Fruit fly (Drosophila melanogaster): ENCODE data around the gene CG33995.

Gene CG33995

dm6 chr2L:5000287-5000871 lies 42.7 kb upstream of the CG33995 start:
- TF ChIP-seq dsf (GFP tag; optimal IDR thresholded peaks at IDR 0.05; ENCODE audit: borderline replicate concordance) (peak; percentile 51), Dif (GFP tag; optimal IDR thresholded peaks at IDR 0.05; ENCODE audit: partially characterized antibody) (peak; percentile 21), OdsH (GFP tag; optimal IDR thresholded peaks at IDR 0.05) (peak; percentile 88), N (GFP tag; optimal IDR thresholded peaks at IDR 0.05) (no peak), GATAd (GFP tag; optimal IDR thresholded peaks at IDR 0.05) (no peak), HLH106 (tag; optimal IDR thresholded peaks at IDR 0.05) (peak; percentile 89), Sp1 (GFP tag; optimal IDR thresholded peaks at IDR 0.05) (peak; percentile 96), rgr (GFP tag; optimal IDR thresholded peaks at IDR 0.05) (peak; percentile 85), psq (GFP tag; optimal IDR thresholded peaks at IDR 0.05) (peak; percentile 89), Dfd (GFP tag; optimal IDR thresholded peaks at IDR 0.05) (no peak), tai (GFP tag; optimal IDR thresholded peaks at IDR 0.05) (peak; percentile 84), Rel (GFP tag; optimal IDR thresholded peaks at IDR 0.05) (peak; percentile 63), Rel (tag; optimal IDR thresholded peaks at IDR 0.05) (peak; percentile 62), dmrt93B (GFP tag; optimal IDR thresholded peaks at IDR 0.05) (peak; percentile 73), h (GFP tag; optimal IDR thresholded peaks at IDR 0.05) (peak; percentile 92), brk (GFP tag; optimal IDR thresholded peaks at IDR 0.05) (peak; percentile 71), sv (GFP tag; optimal IDR thresholded peaks at IDR 0.05) (peak; percentile 64), sage (GFP tag; optimal IDR thresholded peaks at IDR 0.05) (peak; percentile 69), pan (optimal IDR thresholded peaks at IDR 0.05) (no peak), Myc (optimal IDR thresholded peaks at IDR 0.05) (no peak), Vsx2 (GFP tag; optimal IDR thresholded peaks at IDR 0.05; ENCODE audit: partially characterized antibody) (no peak), Abd-B (GFP tag; optimal IDR thresholded peaks at IDR 0.05) (no peak), jim (GFP tag; optimal IDR thresholded peaks at IDR 0.05) (no peak), CG9705 (GFP tag; optimal IDR thresholded peaks at IDR 0.05) (peak; percentile 76), Hr78 (GFP tag; optimal IDR thresholded peaks at IDR 0.05) (no peak), CrebA (GFP tag; optimal IDR thresholded peaks at IDR 0.05; ENCODE audit: borderline replicate concordance) (no peak), Hr83 (GFP tag; optimal IDR thresholded peaks at IDR 0.05; ENCODE audit: poor library complexity, severe bottlenecking) (no peak), Mio (GFP tag; optimal IDR thresholded peaks at IDR 0.05) (peak; percentile 6), lola (GFP tag; optimal IDR thresholded peaks at IDR 0.05) (no peak), ey (GFP tag; optimal IDR thresholded peaks at IDR 0.05) (peak; percentile 91), CG32264 (GFP tag; optimal IDR thresholded peaks at IDR 0.05) (peak; percentile 76), usp (GFP tag; optimal IDR thresholded peaks at IDR 0.05) (no peak), Hnf4 (GFP tag; optimal IDR thresholded peaks at IDR 0.05) (peak; percentile 85), br (GFP tag; optimal IDR thresholded peaks at IDR 0.05) (peak; percentile 93), foxo (GFP tag; optimal IDR thresholded peaks at IDR 0.05) (peak; percentile 52 to 88), fru (GFP tag; optimal IDR thresholded peaks at IDR 0.05) (peak; percentile 95), Jra (GFP tag; optimal IDR thresholded peaks at IDR 0.05) (peak; percentile 82), dl (GFP tag; optimal IDR thresholded peaks at IDR 0.05; ENCODE audit: insufficient read depth in 1 of 2, partially characterized antibody in 2 of 2) (no peak), woc (GFP tag; optimal IDR thresholded peaks at IDR 0.05) (peak; percentile 96)

dm6 chr2L:5000919-5001581 lies 42.0 kb upstream of the CG33995 start:
- peak; percentile 7 for TF ChIP-seq sv (GFP tag; optimal IDR thresholded peaks at IDR 0.05)
- peak; percentile 77 for TF ChIP-seq Dif (GFP tag; optimal IDR thresholded peaks at IDR 0.05; ENCODE audit: partially characterized antibody)
- peak; percentile 23 for TF ChIP-seq Vsx2 (GFP tag; optimal IDR thresholded peaks at IDR 0.05; ENCODE audit: partially characterized antibody)
- no peak for TF ChIP-seq Hr83 (GFP tag; optimal IDR thresholded peaks at IDR 0.05; ENCODE audit: poor library complexity, severe bottlenecking)
- TF ChIP-seq lola (GFP tag; optimal IDR thresholded peaks at IDR 0.05), result peak; percentile 93
- no peak for TF ChIP-seq tai (GFP tag; optimal IDR thresholded peaks at IDR 0.05)
- TF ChIP-seq h (GFP tag; optimal IDR thresholded peaks at IDR 0.05), result no peak
- no peak for TF ChIP-seq Jra (GFP tag; optimal IDR thresholded peaks at IDR 0.05)
- no peak for TF ChIP-seq Rel (GFP tag; optimal IDR thresholded peaks at IDR 0.05)
- peak; percentile 13 for TF ChIP-seq Rel (tag; optimal IDR thresholded peaks at IDR 0.05)
- peak; percentile 97 for TF ChIP-seq N (GFP tag; optimal IDR thresholded peaks at IDR 0.05)
- peak; percentile 76 for TF ChIP-seq Myc (optimal IDR thresholded peaks at IDR 0.05)
- peak; percentile 61 for TF ChIP-seq Hr78 (GFP tag; optimal IDR thresholded peaks at IDR 0.05)
